Worm (Caenorhabditis elegans) whole organism, L1 larva: ENCODE measurements around the gene anmt-2.
A peak's percentile ranks its signal among the peaks of the same experiment; 100 is the strongest.

Source experiments
- C16A3.4 ChIP-seq: fragments of 150-350 bp; optimal IDR thresholded peaks from 2 replicates; lab custom pipeline; 2014; ENCODE audit warnings: missing biosample characterization, missing genetic modification characterization
- alr-1 ChIP-seq: fragments of 200-800 bp; sonication (Bioruptor generic); optimal IDR thresholded peaks from 2 replicates; lab custom pipeline; 2018; ENCODE audit warnings: borderline replicate concordance, mild to moderate bottlenecking, missing genetic modification characterization, missing compliant biosample characterization
- aly-2 ChIP-seq: fragments of 150-350 bp; optimal IDR thresholded peaks from 2 replicates; lab custom pipeline; 2014; ENCODE audit warnings: missing biosample characterization, missing genetic modification characterization
- ama-1 ChIP-seq: fragments of 150-350 bp; optimal IDR thresholded peaks from 2 replicates; lab custom pipeline; 2014
- ceh-8 ChIP-seq: fragments of 200-800 bp; sonication (Bioruptor generic); optimal IDR thresholded peaks from 2 replicates; lab custom pipeline; 2018; ENCODE audit warnings: mild to moderate bottlenecking, missing genetic modification characterization, moderate library complexity, missing compliant biosample characterization
- ces-1 ChIP-seq: fragments of 150-350 bp; optimal IDR thresholded peaks from 2 replicates; lab custom pipeline; 2014; ENCODE audit warnings: missing biosample characterization, missing genetic modification reagents, missing genetic modification characterization
- efl-1 ChIP-seq, 4 experiments: fragments of 150-350 bp; optimal IDR thresholded peaks in 3 of 4; peaks in 1 of 4; 1 replicate in 1 of 4; 2 replicates in 3 of 4; lab custom pipeline; 2014; ENCODE audit warnings: missing biosample characterization in 2 of 4, missing genetic modification characterization in 2 of 4, missing genetic modification reagents in 2 of 4
- efl-3 ChIP-seq: fragments of 200-800 bp; sonication (Bioruptor generic); optimal IDR thresholded peaks from 2 replicates; lab custom pipeline; 2018; ENCODE audit warnings: mild to moderate bottlenecking, missing genetic modification characterization, missing compliant biosample characterization
- elt-2 ChIP-seq: sonication (generic microtip); optimal IDR thresholded peaks from 2 replicates; lab custom pipeline; 2016; ENCODE audit warnings: missing genetic modification characterization, mild to moderate bottlenecking, inconsistent platforms, missing compliant biosample characterization, missing genetic modification reagents
- elt-3 ChIP-seq, 6 experiments: fragments of 150-350 bp in 1 of 6; sonication (generic microtip); optimal IDR thresholded peaks; 2 replicates each; lab custom pipeline; 2017 to 2018; ENCODE audit warnings: missing biosample characterization in 6 of 6, missing genetic modification characterization in 6 of 6, inconsistent platforms in 1 of 6
- fkh-4 ChIP-seq: sonication (generic microtip); optimal IDR thresholded peaks from 2 replicates; lab custom pipeline; 2016; ENCODE audit warnings: missing compliant biosample characterization, missing genetic modification characterization, borderline replicate concordance
- fkh-8 ChIP-seq: sonication (generic microtip); optimal IDR thresholded peaks from 2 replicates; lab custom pipeline; 2016; ENCODE audit warnings: mild to moderate bottlenecking, missing genetic modification characterization, missing compliant biosample characterization
- fos-1 ChIP-seq: fragments of 150-350 bp; optimal IDR thresholded peaks from 2 replicates; lab custom pipeline; 2014; ENCODE audit warnings: missing biosample characterization, missing genetic modification characterization
- grh-1 ChIP-seq: fragments of 200-800 bp; sonication (Bioruptor generic); IDR thresholded peaks from 2 replicates; pipeline ENCODE4 v1.3.6; 2022; ENCODE audit warnings: missing genetic modification reagents, missing genetic modification characterization, missing compliant biosample characterization
- hpl-2 ChIP-seq: fragments of 150-350 bp; optimal IDR thresholded peaks from 2 replicates; lab custom pipeline; 2014; ENCODE audit warnings: missing biosample characterization, missing genetic modification reagents, missing genetic modification characterization
- jun-1 ChIP-seq: fragments of 150-350 bp; optimal IDR thresholded peaks from 2 replicates; lab custom pipeline; 2014; ENCODE audit warnings: missing biosample characterization, missing genetic modification reagents, missing genetic modification characterization
- lin-13 ChIP-seq: fragments of 150-350 bp; optimal IDR thresholded peaks from 2 replicates; lab custom pipeline; 2014; ENCODE audit warnings: missing biosample characterization, missing genetic modification reagents, missing genetic modification characterization
- lin-14 ChIP-seq: fragments of 200-800 bp; sonication (Bioruptor generic); optimal IDR thresholded peaks from 2 replicates; lab custom pipeline; 2018; ENCODE audit warnings: mild to moderate bottlenecking, missing genetic modification characterization, moderate library complexity, missing compliant biosample characterization
- lin-35 ChIP-seq, 2 experiments: fragments of 150-350 bp; optimal IDR thresholded peaks; 2 replicates each; lab custom pipeline; 2014; ENCODE audit warnings: missing biosample characterization in 2 of 2, missing genetic modification characterization in 2 of 2, missing genetic modification reagents in 2 of 2
- lir-3 ChIP-seq: sonication (generic microtip); optimal IDR thresholded peaks from 2 replicates; lab custom pipeline; 2016; ENCODE audit warnings: mild to moderate bottlenecking, missing genetic modification characterization, moderate library complexity, missing compliant biosample characterization; ENCODE audit not compliant: poor library complexity
- mdl-1 ChIP-seq, 2 experiments: fragments of 150-350 bp; optimal IDR thresholded peaks; 2 replicates each; lab custom pipeline; 2014 to 2017; ENCODE audit warnings: missing biosample characterization in 2 of 2, missing genetic modification characterization in 2 of 2, inconsistent platforms in 1 of 2
- mep-1 ChIP-seq: fragments of 150-350 bp; optimal IDR thresholded peaks from 2 replicates; lab custom pipeline; 2014; ENCODE audit warnings: missing biosample characterization, missing genetic modification characterization
- nhr-11 ChIP-seq: fragments of 150-350 bp; optimal IDR thresholded peaks from 2 replicates; lab custom pipeline; 2014; ENCODE audit warnings: missing biosample characterization, missing genetic modification characterization
- nhr-12 ChIP-seq: sonication (generic microtip); optimal IDR thresholded peaks from 2 replicates; lab custom pipeline; 2017; ENCODE audit warnings: missing biosample characterization, missing genetic modification characterization
- nhr-19 ChIP-seq: fragments of 200-800 bp; sonication (Bioruptor generic); conservative IDR thresholded peaks from 2 replicates; pipeline ENCODE4 v1.3.6; 2022; ENCODE audit warnings: missing genetic modification characterization, missing compliant biosample characterization
- nhr-20 ChIP-seq: sonication (generic microtip); optimal IDR thresholded peaks from 2 replicates; lab custom pipeline; 2016; ENCODE audit warnings: mild to moderate bottlenecking, missing genetic modification characterization, missing compliant biosample characterization
- nhr-71 ChIP-seq: sonication (generic microtip); optimal IDR thresholded peaks from 2 replicates; lab custom pipeline; 2016; ENCODE audit warnings: mild to moderate bottlenecking, missing genetic modification characterization, moderate library complexity, missing compliant biosample characterization
- nhr-84 ChIP-seq: sonication (generic microtip); optimal IDR thresholded peaks from 2 replicates; lab custom pipeline; 2017; ENCODE audit warnings: missing biosample characterization, missing genetic modification characterization
- nhr-85 ChIP-seq: sonication (generic microtip); peaks from one replicate; lab custom pipeline; 2016; ENCODE audit warnings: missing genetic modification characterization, inconsistent platforms, missing compliant biosample characterization
- nhr-90 ChIP-seq: sonication (generic microtip); optimal IDR thresholded peaks from 2 replicates; lab custom pipeline; 2016; ENCODE audit warnings: mild to moderate bottlenecking, missing genetic modification characterization, missing compliant biosample characterization; ENCODE audit not compliant: poor library complexity
- pag-3 ChIP-seq: sonication (generic microtip); optimal IDR thresholded peaks from 2 replicates; lab custom pipeline; 2017; ENCODE audit warnings: missing genetic modification characterization, mild to moderate bottlenecking, missing compliant biosample characterization, antibody characterized with exemption, borderline replicate concordance; ENCODE audit not compliant: insufficient read depth
- pax-3 ChIP-seq: fragments of 200-800 bp; sonication (Bioruptor generic); optimal IDR thresholded peaks from 2 replicates; lab custom pipeline; 2018; ENCODE audit warnings: mild to moderate bottlenecking, missing genetic modification characterization, moderate library complexity, missing compliant biosample characterization
- swsn-7 ChIP-seq: sonication (generic microtip); optimal IDR thresholded peaks from 2 replicates; lab custom pipeline; 2016; ENCODE audit warnings: missing genetic modification characterization, missing compliant biosample characterization
- tlp-1 ChIP-seq: fragments of 150-350 bp; optimal IDR thresholded peaks from 2 replicates; lab custom pipeline; 2014; ENCODE audit warnings: missing biosample characterization, missing genetic modification characterization
- unc-130 ChIP-seq: fragments of 150-350 bp; optimal IDR thresholded peaks from 2 replicates; lab custom pipeline; 2017; ENCODE audit warnings: missing biosample characterization, missing genetic modification characterization, inconsistent platforms
- unc-30 ChIP-seq: sonication (generic microtip); optimal IDR thresholded peaks from 2 replicates; lab custom pipeline; 2017; ENCODE audit warnings: missing biosample characterization, missing genetic modification characterization
- unc-62 ChIP-seq: fragments of 150-350 bp; optimal IDR thresholded peaks from 2 replicates; lab custom pipeline; 2014; ENCODE audit warnings: missing biosample characterization, missing genetic modification reagents, missing genetic modification characterization
- xbp-1 ChIP-seq: sonication (generic microtip); optimal IDR thresholded peaks from 2 replicates; lab custom pipeline; 2016; ENCODE audit warnings: missing genetic modification characterization, missing compliant biosample characterization
- zip-4 ChIP-seq: fragments of 200-800 bp; sonication (Bioruptor generic); optimal IDR thresholded peaks from 2 replicates; lab custom pipeline; 2018; ENCODE audit warnings: mild to moderate bottlenecking, missing genetic modification characterization, moderate library complexity, missing compliant biosample characterization
- ztf-11 ChIP-seq, 2 experiments: sonication (generic microtip); optimal IDR thresholded peaks; 2 replicates each; lab custom pipeline; 2016 to 2017; ENCODE audit warnings: missing genetic modification characterization in 2 of 2, missing biosample characterization in 1 of 2, missing compliant biosample characterization in 1 of 2

Gene anmt-2

ce11 chrIII:6180294-6180693, 22.7 kb upstream of the anmt-2 start (continued):
- no peak for TF ChIP-seq pax-3 (tag; lab: Kevin White, UChicago)
- TF ChIP-seq tlp-1 = no peak
- TF ChIP-seq nhr-90 (tag; lab: Kevin White, UChicago) = peak; percentile 1
- peak in 1 of 2 experiments; percentile 50 for TF ChIP-seq lin-35 (GFP tag; optimal IDR thresholded peaks at IDR 0.05; lab: Kevin White, UChicago)
- TF ChIP-seq aly-2 (tag; lab: Kevin White, UChicago) = no peak
- no peak for TF ChIP-seq jun-1 (tag; lab: Kevin White, UChicago)
- no peak for TF ChIP-seq unc-30 (tag; lab: Kevin White, UChicago)
- no peak for TF ChIP-seq nhr-84 (tag; lab: Kevin White, UChicago)
- TF ChIP-seq mdl-1 (tag; optimal IDR thresholded peaks at IDR 0.05; lab: Kevin White, UChicago) = no peak
- no peak for TF ChIP-seq efl-3 (GFP tag; lab: Kevin White, UChicago)
- TF ChIP-seq ceh-8 (GFP tag; lab: Kevin White, UChicago) = no peak
- peak; percentile 32 for TF ChIP-seq nhr-85 (tag; lab: Kevin White, UChicago)
- TF ChIP-seq zip-4 (GFP tag; lab: Kevin White, UChicago) = no peak
- no peak for TF ChIP-seq mep-1 (tag; lab: Kevin White, UChicago)
- peak; percentile 31 for TF ChIP-seq lin-14 (GFP tag; lab: Kevin White, UChicago)
- no peak for TF ChIP-seq swsn-7 (tag; lab: Kevin White, UChicago)
- TF ChIP-seq fos-1 (tag; lab: Kevin White, UChicago) = no peak
- TF ChIP-seq nhr-11 (tag; lab: Kevin White, UChicago) = no peak
- no peak for TF ChIP-seq xbp-1 (tag; lab: Kevin White, UChicago)
- no peak for TF ChIP-seq elt-3 (tag; optimal IDR thresholded peaks at IDR 0.05; lab: Kevin White, UChicago)
- peak; percentile 31 for TF ChIP-seq nhr-20 (tag; lab: Kevin White, UChicago)
- TF ChIP-seq, all 84 proteins: peak for 7

- TF ChIP-seq lir-3 (no peak), mdl-1 (tag; optimal IDR thresholded peaks at IDR 0.05; lab: Kevin White, UChicago) (peak in 1 of 2 experiments; percentile 49), lin-35 (GFP tag; optimal IDR thresholded peaks at IDR 0.05; lab: Kevin White, UChicago) (peak in 1 of 2 experiments; percentile 5), nhr-71 (tag; lab: Kevin White, UChicago) (peak; percentile 21), fos-1 (tag; lab: Kevin White, UChicago) (no peak), fkh-8 (tag; lab: Kevin White, UChicago) (no peak), fkh-4 (tag; lab: Kevin White, UChicago) (no peak), nhr-20 (tag; lab: Kevin White, UChicago) (peak; percentile 44), ces-1 (GFP tag; lab: Kevin White, UChicago) (no peak), ztf-11 (tag; optimal IDR thresholded peaks at IDR 0.05; lab: Kevin White, UChicago) (no peak), elt-2 (tag; lab: Kevin White, UChicago) (peak; percentile 95), nhr-11 (tag; lab: Kevin White, UChicago) (no peak), efl-3 (GFP tag; lab: Kevin White, UChicago) (no peak), nhr-19 (GFP tag; lab: Robert Waterston, UW) (no peak), lin-13 (GFP tag; lab: Kevin White, UChicago) (no peak), mep-1 (tag; lab: Kevin White, UChicago) (no peak), C16A3.4 (tag; lab: Kevin White, UChicago) (no peak), ama-1 (no peak), xbp-1 (tag; lab: Kevin White, UChicago) (no peak), jun-1 (tag; lab: Kevin White, UChicago) (no peak), hpl-2 (GFP tag; lab: Kevin White, UChicago) (no peak), unc-62 (GFP tag; lab: Kevin White, UChicago) (no peak), aly-2 (tag; lab: Kevin White, UChicago) (no peak), pax-3 (tag; lab: Kevin White, UChicago) (no peak), alr-1 (tag; lab: Kevin White, UChicago) (no peak), unc-130 (tag; lab: Kevin White, UChicago) (no peak), nhr-12 (tag; lab: Kevin White, UChicago) (no peak), pag-3 (tag; lab: Kevin White, UChicago) (no peak), efl-1 (optimal IDR thresholded peaks at IDR 0.05; lab: Kevin White, UChicago) (no peak), efl-1 (GFP tag; optimal IDR thresholded peaks at IDR 0.05 in 1 of 2; lab: Kevin White, UChicago) (peak in 1 of 2 experiments; percentile 76), elt-3 (tag; optimal IDR thresholded peaks at IDR 0.05; lab: Kevin White, UChicago) (no peak), grh-1 (GFP tag; lab: Robert Waterston, UW) (no peak)
Measured at ce11 chrIII:6179062-6179461, 21.5 kb upstream of the anmt-2 start.
